Fruit fly (Drosophila melanogaster) whole organism, wandering third instar larva: ENCODE data around the gene CG17470.

ENCODE experiments used
- CG32264 ChIP-seq: fragments of 200-800 bp; sonication (Bioruptor generic); optimal IDR thresholded peaks from 2 replicates; lab custom pipeline; 2016; ENCODE audit warnings: missing biosample characterization, missing genetic modification characterization
- GATAd ChIP-seq: sonication (Bioruptor generic); optimal IDR thresholded peaks from 2 replicates; lab custom pipeline; 2016; ENCODE audit warnings: missing biosample characterization, missing genetic modification characterization
- Hnf4 ChIP-seq: fragments of 200-800 bp; sonication (Bioruptor generic); optimal IDR thresholded peaks from 2 replicates; lab custom pipeline; 2016; ENCODE audit warnings: missing biosample characterization, mild to moderate bottlenecking, missing genetic modification characterization
- Hr78 ChIP-seq: fragments of >200 bp; optimal IDR thresholded peaks from 2 replicates; lab custom pipeline; 2017; ENCODE audit warnings: missing biosample characterization, missing genetic modification characterization
- Hr83 ChIP-seq: fragments of 200-300 bp; sonication (Bioruptor generic); optimal IDR thresholded peaks from 2 replicates; lab custom pipeline; 2016; ENCODE audit warnings: missing biosample characterization, mild to moderate bottlenecking, missing genetic modification characterization, moderate library complexity; ENCODE audit not compliant: poor library complexity, severe bottlenecking
- Jra ChIP-seq: sonication (Bioruptor generic); optimal IDR thresholded peaks from 2 replicates; lab custom pipeline; 2016; ENCODE audit warnings: missing biosample characterization, missing genetic modification characterization
- Rel ChIP-seq, 2 experiments: fragments of 200-800 bp; sonication (Bioruptor generic) in 1 of 2; optimal IDR thresholded peaks; 2 replicates in 1 of 2; 3 replicates in 1 of 2; lab custom pipeline; 2016 to 2019; ENCODE audit warnings: mild to moderate bottlenecking in 2 of 2, missing biosample characterization in 2 of 2, missing genetic modification characterization in 2 of 2, moderate library complexity in 1 of 2
- brk ChIP-seq: fragments of 200-800 bp; sonication (Bioruptor generic); optimal IDR thresholded peaks from 2 replicates; lab custom pipeline; 2016; ENCODE audit warnings: missing biosample characterization, mild to moderate bottlenecking, missing genetic modification characterization
- dl ChIP-seq, 2 experiments: fragments of 175-275, 200-275 bp in 1 of 2; fragments of 200-275 bp in 1 of 2; sonication (Bioruptor generic); optimal IDR thresholded peaks; lab custom pipeline; 2018; ENCODE audit warnings: mild to moderate bottlenecking in 2 of 2, missing biosample characterization in 2 of 2, missing genetic modification characterization in 2 of 2, moderate library complexity in 2 of 2; ENCODE audit not compliant: partially characterized antibody in 2 of 2, insufficient read depth in 1 of 2
- fru ChIP-seq: fragments of 200-800 bp; sonication (Bioruptor generic); optimal IDR thresholded peaks from 3 replicates; lab custom pipeline; 2016; ENCODE audit warnings: missing biosample characterization, mild to moderate bottlenecking, missing genetic modification characterization
- lola ChIP-seq: fragments of >200 bp; optimal IDR thresholded peaks from 2 replicates; lab custom pipeline; 2017; ENCODE audit warnings: missing biosample characterization, missing genetic modification characterization
- psq ChIP-seq: fragments of 200-800 bp; sonication (Bioruptor generic); optimal IDR thresholded peaks from 3 replicates; lab custom pipeline; 2017; ENCODE audit warnings: missing biosample characterization, mild to moderate bottlenecking, missing genetic modification characterization, moderate library complexity

- no peak for TF ChIP-seq Hnf4
- no peak for TF ChIP-seq fru (GFP tag; lab: Kevin White, UChicago)
- TF ChIP-seq Hr78 (GFP tag; lab: Kevin White, UChicago): no peak
- TF ChIP-seq psq (GFP tag; lab: Kevin White, UChicago): no peak
- no peak for TF ChIP-seq Rel (GFP tag; optimal IDR thresholded peaks at IDR 0.05; lab: Kevin White, UChicago)
- no peak for TF ChIP-seq Rel (tag; optimal IDR thresholded peaks at IDR 0.05; lab: Kevin White, UChicago)
- no peak for TF ChIP-seq GATAd (GFP tag; lab: Kevin White, UChicago)
- TF ChIP-seq Jra (GFP tag; lab: Kevin White, UChicago): no peak
- TF ChIP-seq dl (GFP tag; optimal IDR thresholded peaks at IDR 0.05; lab: Kevin White, UChicago; ENCODE audit: insufficient read depth in 1 of 2, partially characterized antibody in 2 of 2): no peak
- TF ChIP-seq Hr83 (GFP tag; lab: Kevin White, UChicago): no peak
- no peak for TF ChIP-seq CG32264
- no peak for TF ChIP-seq brk (GFP tag; lab: Kevin White, UChicago)
- no peak for TF ChIP-seq lola (GFP tag; lab: Kevin White, UChicago)
Observed at dm6 chr2L:20673737-20674461, 30.9 kb upstream of the CG17470 start.
